Worm (Caenorhabditis elegans) whole organism, L4 larva: ENCODE results near the gene aqp-12.
A peak's percentile ranks its signal among the peaks of the same experiment; 100 is the strongest.

ENCODE experiments used
- ZK546.5 ChIP-seq, 2 experiments: sonication (generic microtip); optimal IDR thresholded peaks; 2 replicates each; lab custom pipeline; 2017; ENCODE audit warnings: missing biosample characterization in 2 of 2, missing genetic modification characterization in 2 of 2
- ama-1 ChIP-seq: fragments of 150-350 bp; optimal IDR thresholded peaks from 2 replicates; lab custom pipeline; 2014; ENCODE audit warnings: inconsistent platforms, mixed read lengths
- hmg-1.1 ChIP-seq: fragments of 200-800 bp; sonication (Bioruptor generic); IDR thresholded peaks from 2 replicates; pipeline ENCODE4 v1.3.6; 2022; ENCODE audit warnings: missing genetic modification reagents, missing genetic modification characterization, missing compliant biosample characterization
- mdl-1 ChIP-seq, 2 experiments: fragments of 150-350 bp in 1 of 2; sonication (generic microtip) in 1 of 2; optimal IDR thresholded peaks; 2 replicates each; lab custom pipeline; 2014 to 2017; ENCODE audit warnings: missing biosample characterization in 2 of 2, missing genetic modification characterization in 2 of 2
- nhr-237 ChIP-seq: sonication (generic microtip); optimal IDR thresholded peaks from 2 replicates; lab custom pipeline; 2017; ENCODE audit warnings: missing biosample characterization, missing genetic modification characterization
- nhr-6 ChIP-seq: fragments of 150-350 bp; optimal IDR thresholded peaks from 2 replicates; lab custom pipeline; 2014; ENCODE audit warnings: missing biosample characterization, missing genetic modification characterization
- nhr-76 ChIP-seq: fragments of 150-350 bp; optimal IDR thresholded peaks from 2 replicates; lab custom pipeline; 2014; ENCODE audit warnings: missing biosample characterization, missing genetic modification characterization
- pha-4 ChIP-seq, 2 experiments: fragments of 150-350 bp in 1 of 2; fragments of 200-800 bp in 1 of 2; sonication (Bioruptor generic) in 1 of 2; IDR thresholded peaks in 1 of 2; optimal IDR thresholded peaks in 1 of 2; 2 replicates each; pipeline versions ENCODE4 v1.3.6 to Lab custom; 2014 to 2022; ENCODE audit warnings: missing genetic modification characterization in 2 of 2, missing genetic modification reagents in 2 of 2, missing biosample characterization in 1 of 2, missing compliant biosample characterization in 1 of 2
- saeg-2 ChIP-seq: fragments of 200-800 bp; sonication (Bioruptor generic); IDR thresholded peaks from 2 replicates; pipeline ENCODE4 v1.3.6; 2022; ENCODE audit warnings: missing genetic modification reagents, missing genetic modification characterization, missing compliant biosample characterization
- set-16 ChIP-seq: fragments of 200-800 bp; sonication (Bioruptor generic); IDR thresholded peaks from 2 replicates; pipeline ENCODE4 v1.3.6; 2022; ENCODE audit warnings: missing genetic modification reagents, missing genetic modification characterization, missing compliant biosample characterization
- snpc-4 ChIP-seq: fragments of 150-350 bp; optimal IDR thresholded peaks from 2 replicates; lab custom pipeline; 2014; ENCODE audit warnings: missing biosample characterization, missing genetic modification characterization
- spr-1 ChIP-seq: sonication (generic microtip); optimal IDR thresholded peaks from 2 replicates; lab custom pipeline; 2016; ENCODE audit warnings: mild to moderate bottlenecking, missing genetic modification characterization, missing compliant biosample characterization
- spr-3 ChIP-seq: fragments of 200-800 bp; sonication (Bioruptor generic); optimal IDR thresholded peaks from 2 replicates; lab custom pipeline; 2018; ENCODE audit warnings: mild to moderate bottlenecking, missing genetic modification characterization, missing compliant biosample characterization
- unc-130 ChIP-seq: sonication (generic microtip); optimal IDR thresholded peaks from 2 replicates; lab custom pipeline; 2016; ENCODE audit warnings: missing genetic modification reagents, missing genetic modification characterization, missing compliant biosample characterization

- TF ChIP-seq ama-1, result no peak
- TF ChIP-seq spr-3 (GFP tag; lab: Kevin White, UChicago), result no peak
- TF ChIP-seq set-16, result peak; percentile 88
- no peak for TF ChIP-seq nhr-6 (tag; lab: Kevin White, UChicago)
- no peak for TF ChIP-seq unc-130
- TF ChIP-seq nhr-76 (tag; lab: Kevin White, UChicago), result no peak
- no peak for TF ChIP-seq pha-4 (GFP tag; IDR thresholded peaks at IDR 0.05; lab: Robert Waterston, UW)
- no peak for TF ChIP-seq pha-4 (tag; optimal IDR thresholded peaks at IDR 0.05; lab: Kevin White, UChicago)
- TF ChIP-seq mdl-1 (tag; optimal IDR thresholded peaks at IDR 0.05; lab: Kevin White, UChicago), result no peak
- TF ChIP-seq snpc-4 (tag; lab: Kevin White, UChicago), result no peak
- TF ChIP-seq ZK546.5 (tag; optimal IDR thresholded peaks at IDR 0.05; lab: Kevin White, UChicago), result no peak
- TF ChIP-seq spr-1 (tag; lab: Kevin White, UChicago), result no peak
- no peak for TF ChIP-seq saeg-2
- TF ChIP-seq hmg-1.1, result no peak
- no peak for TF ChIP-seq nhr-237 (tag; lab: Kevin White, UChicago)
Measured at ce11 chrII:12226192-12226591, 23.2 kb downstream of the aqp-12 start.
